Worm (Caenorhabditis elegans) whole organism, L1 larva: ENCODE data around the gene K08H10.6.

Experiments used
- C04F5.9 ChIP-seq: sonication (generic microtip); optimal IDR thresholded peaks from 2 replicates; lab custom pipeline; 2016; ENCODE audit warnings: missing genetic modification characterization, missing compliant biosample characterization
- C16A3.4 ChIP-seq: fragments of 150-350 bp; optimal IDR thresholded peaks from 2 replicates; lab custom pipeline; 2014; ENCODE audit warnings: missing biosample characterization, missing genetic modification characterization
- F16B12.6 ChIP-seq: fragments of 150-350 bp; optimal IDR thresholded peaks from 2 replicates; lab custom pipeline; 2014; ENCODE audit warnings: missing biosample characterization, missing genetic modification characterization
- aha-1 ChIP-seq: fragments of 150-350 bp; optimal IDR thresholded peaks from 2 replicates; lab custom pipeline; 2014; ENCODE audit warnings: missing biosample characterization, missing genetic modification characterization
- alr-1 ChIP-seq: fragments of 200-800 bp; sonication (Bioruptor generic); optimal IDR thresholded peaks from 2 replicates; lab custom pipeline; 2018; ENCODE audit warnings: borderline replicate concordance, mild to moderate bottlenecking, missing genetic modification characterization, missing compliant biosample characterization
- ama-1 ChIP-seq: fragments of 150-350 bp; optimal IDR thresholded peaks from 2 replicates; lab custom pipeline; 2014
- blmp-1 ChIP-seq: fragments of 150-350 bp; optimal IDR thresholded peaks from 2 replicates; lab custom pipeline; 2014; ENCODE audit warnings: missing biosample characterization, missing genetic modification characterization
- ceh-8 ChIP-seq: fragments of 200-800 bp; sonication (Bioruptor generic); optimal IDR thresholded peaks from 2 replicates; lab custom pipeline; 2018; ENCODE audit warnings: mild to moderate bottlenecking, missing genetic modification characterization, moderate library complexity, missing compliant biosample characterization
- ceh-88 ChIP-seq: fragments of 200-800 bp; sonication (Bioruptor generic); IDR thresholded peaks from 2 replicates; pipeline ENCODE4 v1.3.6; 2022; ENCODE audit warnings: missing genetic modification characterization, missing compliant biosample characterization
- ceh-90 ChIP-seq: sonication (generic microtip); optimal IDR thresholded peaks from 2 replicates; lab custom pipeline; 2016; ENCODE audit warnings: missing genetic modification characterization, missing compliant biosample characterization
- efl-1 ChIP-seq, 4 experiments: fragments of 150-350 bp; optimal IDR thresholded peaks in 3 of 4; peaks in 1 of 4; 1 replicate in 1 of 4; 2 replicates in 3 of 4; lab custom pipeline; 2014; ENCODE audit warnings: missing biosample characterization in 2 of 4, missing genetic modification characterization in 2 of 4, missing genetic modification reagents in 2 of 4
- efl-3 ChIP-seq: fragments of 200-800 bp; sonication (Bioruptor generic); optimal IDR thresholded peaks from 2 replicates; lab custom pipeline; 2018; ENCODE audit warnings: mild to moderate bottlenecking, missing genetic modification characterization, missing compliant biosample characterization
- egl-13 ChIP-seq: sonication (generic microtip); optimal IDR thresholded peaks from 2 replicates; lab custom pipeline; 2016; ENCODE audit warnings: missing genotype, missing genetic modification reagents, missing genetic modification characterization, missing compliant biosample characterization
- egl-27 ChIP-seq, 2 experiments: fragments of 150-350 bp in 1 of 2; sonication (generic microtip); optimal IDR thresholded peaks; 3 replicates each; lab custom pipeline; 2017 to 2018; ENCODE audit warnings: missing biosample characterization in 2 of 2, missing genetic modification characterization in 2 of 2, missing genetic modification reagents in 2 of 2
- elt-2 ChIP-seq: sonication (generic microtip); optimal IDR thresholded peaks from 2 replicates; lab custom pipeline; 2016; ENCODE audit warnings: missing genetic modification characterization, mild to moderate bottlenecking, inconsistent platforms, missing compliant biosample characterization, missing genetic modification reagents
- ets-5 ChIP-seq: fragments of 200-800 bp; sonication (Bioruptor generic); IDR thresholded peaks from 2 replicates; pipeline ENCODE4 v1.3.6; 2022; ENCODE audit warnings: missing genetic modification characterization, missing compliant biosample characterization
- fkh-10 ChIP-seq: sonication (generic microtip); optimal IDR thresholded peaks from 2 replicates; lab custom pipeline; 2017; ENCODE audit warnings: missing biosample characterization, missing genetic modification reagents, missing genetic modification characterization
- fkh-4 ChIP-seq: sonication (generic microtip); optimal IDR thresholded peaks from 2 replicates; lab custom pipeline; 2016; ENCODE audit warnings: missing compliant biosample characterization, missing genetic modification characterization, borderline replicate concordance
- fkh-8 ChIP-seq: sonication (generic microtip); optimal IDR thresholded peaks from 2 replicates; lab custom pipeline; 2016; ENCODE audit warnings: mild to moderate bottlenecking, missing genetic modification characterization, missing compliant biosample characterization
- hlh-4 ChIP-seq: sonication (generic microtip); optimal IDR thresholded peaks from 2 replicates; lab custom pipeline; 2016; ENCODE audit warnings: mild to moderate bottlenecking, missing genetic modification characterization, missing compliant biosample characterization
- lin-14 ChIP-seq: fragments of 200-800 bp; sonication (Bioruptor generic); optimal IDR thresholded peaks from 2 replicates; lab custom pipeline; 2018; ENCODE audit warnings: mild to moderate bottlenecking, missing genetic modification characterization, moderate library complexity, missing compliant biosample characterization
- lin-15B ChIP-seq: fragments of 150-350 bp; sonication (generic microtip); optimal IDR thresholded peaks from 3 replicates; lab custom pipeline; 2014; ENCODE audit warnings: missing biosample characterization, missing genetic modification characterization
- lin-35 ChIP-seq, 2 experiments: fragments of 150-350 bp; optimal IDR thresholded peaks; 2 replicates each; lab custom pipeline; 2014; ENCODE audit warnings: missing biosample characterization in 2 of 2, missing genetic modification characterization in 2 of 2, missing genetic modification reagents in 2 of 2
- lin-39 ChIP-seq: fragments of 150-350 bp; optimal IDR thresholded peaks from 2 replicates; lab custom pipeline; 2014; ENCODE audit warnings: missing biosample characterization, missing genetic modification reagents, missing genetic modification characterization
- lsy-2 ChIP-seq, 2 experiments: fragments of 150-350 bp; optimal IDR thresholded peaks; 2 replicates each; lab custom pipeline; 2014; ENCODE audit warnings: missing biosample characterization in 2 of 2, missing genetic modification characterization in 2 of 2
- mab-9 ChIP-seq: fragments of 200-800 bp; sonication (Bioruptor generic); IDR thresholded peaks from 2 replicates; pipeline ENCODE4 v1.3.6; 2022; ENCODE audit warnings: missing genetic modification reagents, missing genetic modification characterization, missing compliant biosample characterization
- mdl-1 ChIP-seq, 2 experiments: fragments of 150-350 bp; optimal IDR thresholded peaks; 2 replicates each; lab custom pipeline; 2014 to 2017; ENCODE audit warnings: missing biosample characterization in 2 of 2, missing genetic modification characterization in 2 of 2, inconsistent platforms in 1 of 2
- mep-1 ChIP-seq: fragments of 150-350 bp; optimal IDR thresholded peaks from 2 replicates; lab custom pipeline; 2014; ENCODE audit warnings: missing biosample characterization, missing genetic modification characterization
- nhr-11 ChIP-seq: fragments of 150-350 bp; optimal IDR thresholded peaks from 2 replicates; lab custom pipeline; 2014; ENCODE audit warnings: missing biosample characterization, missing genetic modification characterization
- nhr-12 ChIP-seq: sonication (generic microtip); optimal IDR thresholded peaks from 2 replicates; lab custom pipeline; 2017; ENCODE audit warnings: missing biosample characterization, missing genetic modification characterization
- nhr-28 ChIP-seq: fragments of 150-350 bp; optimal IDR thresholded peaks from 2 replicates; lab custom pipeline; 2014; ENCODE audit warnings: missing biosample characterization, missing genetic modification characterization
- nhr-47 ChIP-seq: sonication (generic microtip); optimal IDR thresholded peaks from 2 replicates; lab custom pipeline; 2016; ENCODE audit warnings: mild to moderate bottlenecking, missing genetic modification characterization, moderate library complexity, missing compliant biosample characterization
- nhr-76 ChIP-seq: sonication (generic microtip); optimal IDR thresholded peaks from 2 replicates; lab custom pipeline; 2017; ENCODE audit warnings: missing biosample characterization, missing genetic modification characterization
- nhr-77 ChIP-seq: fragments of 150-350 bp; optimal IDR thresholded peaks from 2 replicates; lab custom pipeline; 2014; ENCODE audit warnings: missing biosample characterization, missing genetic modification characterization
- nhr-85 ChIP-seq: sonication (generic microtip); peaks from one replicate; lab custom pipeline; 2016; ENCODE audit warnings: missing genetic modification characterization, inconsistent platforms, missing compliant biosample characterization
- pax-3 ChIP-seq: fragments of 200-800 bp; sonication (Bioruptor generic); optimal IDR thresholded peaks from 2 replicates; lab custom pipeline; 2018; ENCODE audit warnings: mild to moderate bottlenecking, missing genetic modification characterization, moderate library complexity, missing compliant biosample characterization
- pqm-1 ChIP-seq: sonication (generic microtip); optimal IDR thresholded peaks from 3 replicates; lab custom pipeline; 2017; ENCODE audit warnings: missing biosample characterization, missing genetic modification characterization
- snpc-4 ChIP-seq: fragments of 150-350 bp; optimal IDR thresholded peaks from 2 replicates; lab custom pipeline; 2014; ENCODE audit warnings: missing biosample characterization, missing genetic modification characterization
- snu-23 ChIP-seq: sonication (generic microtip); optimal IDR thresholded peaks from 2 replicates; lab custom pipeline; 2016; ENCODE audit warnings: missing genetic modification characterization, missing compliant biosample characterization
- sox-4 ChIP-seq: sonication (generic microtip); optimal IDR thresholded peaks from 2 replicates; lab custom pipeline; 2016; ENCODE audit warnings: missing genetic modification characterization, missing compliant biosample characterization
- sptf-1 ChIP-seq: fragments of 150-350 bp; optimal IDR thresholded peaks from 2 replicates; lab custom pipeline; 2014; ENCODE audit warnings: missing biosample characterization, missing genetic modification characterization
- swsn-7 ChIP-seq: sonication (generic microtip); optimal IDR thresholded peaks from 2 replicates; lab custom pipeline; 2016; ENCODE audit warnings: missing genetic modification characterization, missing compliant biosample characterization
- tbx-2 ChIP-seq: sonication (generic microtip); optimal IDR thresholded peaks from 2 replicates; lab custom pipeline; 2016; ENCODE audit warnings: missing genetic modification characterization, missing compliant biosample characterization
- tlp-1 ChIP-seq: fragments of 150-350 bp; optimal IDR thresholded peaks from 2 replicates; lab custom pipeline; 2014; ENCODE audit warnings: missing biosample characterization, missing genetic modification characterization
- unc-30 ChIP-seq: sonication (generic microtip); optimal IDR thresholded peaks from 2 replicates; lab custom pipeline; 2017; ENCODE audit warnings: missing biosample characterization, missing genetic modification characterization
- unc-86 ChIP-seq: sonication (generic microtip); optimal IDR thresholded peaks from 2 replicates; lab custom pipeline; 2016; ENCODE audit warnings: missing genetic modification characterization, missing compliant biosample characterization
- unc-98 ChIP-seq: fragments of 200-800 bp; sonication (Bioruptor generic); IDR thresholded peaks from 2 replicates; pipeline ENCODE4 v1.3.6; 2022; ENCODE audit warnings: missing genetic modification characterization, missing compliant biosample characterization
- vab-15 ChIP-seq: sonication (generic microtip); optimal IDR thresholded peaks from 2 replicates; lab custom pipeline; 2017; ENCODE audit warnings: missing genotype, mild to moderate bottlenecking, missing genetic modification characterization, missing compliant biosample characterization
- xbp-1 ChIP-seq: sonication (generic microtip); optimal IDR thresholded peaks from 2 replicates; lab custom pipeline; 2016; ENCODE audit warnings: missing genetic modification characterization, missing compliant biosample characterization
- zag-1 ChIP-seq: fragments of 150-350 bp; optimal IDR thresholded peaks from 2 replicates; lab custom pipeline; 2014; ENCODE audit warnings: missing biosample characterization, missing genetic modification characterization
- ztf-11 ChIP-seq, 2 experiments: sonication (generic microtip); optimal IDR thresholded peaks; 2 replicates each; lab custom pipeline; 2016 to 2017; ENCODE audit warnings: missing genetic modification characterization in 2 of 2, missing biosample characterization in 1 of 2, missing compliant biosample characterization in 1 of 2

K08H10.6 gene

ce11 chrV:10043234-10043796, 47.6 kb upstream of the K08H10.6 start, which contains the start of gene T06E8.8 (continued):
- TF ChIP-seq ceh-90 (no peak), ama-1 (peak; percentile 58), pqm-1 (tag; lab: Kevin White, UChicago) (no peak), nhr-12 (tag; lab: Kevin White, UChicago) (no peak), fkh-10 (GFP tag; lab: Kevin White, UChicago) (no peak), lin-15B (tag; lab: Kevin White, UChicago) (no peak), ceh-88 (GFP tag; lab: Robert Waterston, UW) (no peak)

DNA sequence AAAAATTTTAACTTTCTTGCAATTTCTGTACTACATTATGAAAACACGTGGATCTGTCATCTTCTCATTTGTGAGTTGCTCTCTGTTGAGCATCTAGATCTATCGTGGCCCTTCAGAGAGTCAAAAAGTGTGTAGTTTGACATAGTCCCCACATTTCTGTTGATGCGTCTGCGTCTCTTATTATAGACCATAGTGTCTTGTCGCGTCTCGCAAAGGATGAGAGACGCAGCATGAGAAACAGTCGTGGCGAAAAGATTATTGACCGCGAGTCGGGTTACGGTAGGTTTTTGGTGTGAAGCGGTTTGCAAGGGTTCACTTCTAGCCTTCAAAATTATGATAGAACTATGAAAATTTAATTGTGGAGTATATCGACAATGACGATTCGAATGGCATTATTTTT, 46.6 kb upstream of the K08H10.6 start:
- TF ChIP-seq fkh-8 (tag; lab: Kevin White, UChicago) (peak; percentile 5), nhr-47 (tag; lab: Kevin White, UChicago) (peak; percentile 80), lin-14 (GFP tag; lab: Kevin White, UChicago) (peak; percentile 89), swsn-7 (tag; lab: Kevin White, UChicago) (peak; percentile 81), snu-23 (peak; percentile 81), nhr-76 (tag; lab: Kevin White, UChicago) (no peak), alr-1 (tag; lab: Kevin White, UChicago) (no peak), nhr-85 (tag; lab: Kevin White, UChicago) (peak; percentile 87), lin-39 (tag; lab: Kevin White, UChicago) (peak; percentile 25), nhr-77 (peak; percentile 61), ztf-11 (tag; optimal IDR thresholded peaks at IDR 0.05; lab: Kevin White, UChicago) (no peak), ceh-88 (GFP tag; lab: Robert Waterston, UW) (no peak), elt-2 (peak; percentile 17), snpc-4 (tag; lab: Kevin White, UChicago) (peak; percentile 11), lsy-2 (tag; optimal IDR thresholded peaks at IDR 0.05; lab: Kevin White, UChicago) (peak; percentile 95 to 98), C04F5.9 (tag; lab: Kevin White, UChicago) (no peak), egl-13 (tag; lab: Kevin White, UChicago) (peak; percentile 45), fkh-4 (no peak), aha-1 (no peak), efl-3 (no peak), mab-9 (GFP tag; lab: Robert Waterston, UW) (no peak), lin-15B (tag; lab: Kevin White, UChicago) (no peak), hlh-4 (tag; lab: Kevin White, UChicago) (no peak), egl-27 (tag; optimal IDR thresholded peaks at IDR 0.05; lab: Kevin White, UChicago) (peak in 1 of 2 experiments; percentile 24), tlp-1 (tag; lab: Kevin White, UChicago) (no peak), nhr-28 (tag; lab: Kevin White, UChicago) (no peak), mep-1 (tag; lab: Kevin White, UChicago) (peak; percentile 58), F16B12.6 (tag; lab: Kevin White, UChicago) (no peak), fkh-10 (GFP tag; lab: Kevin White, UChicago) (peak; percentile 31), sox-4 (tag; lab: Kevin White, UChicago) (no peak), mdl-1 (tag; optimal IDR thresholded peaks at IDR 0.05; lab: Kevin White, UChicago) (peak in 1 of 2 experiments; percentile 68), unc-86 (tag; lab: Kevin White, UChicago) (peak; percentile 68), ceh-8 (GFP tag; lab: Kevin White, UChicago) (no peak), nhr-12 (tag; lab: Kevin White, UChicago) (no peak), lin-35 (GFP tag; optimal IDR thresholded peaks at IDR 0.05; lab: Kevin White, UChicago) (peak; percentile 58 to 73), vab-15 (no peak), xbp-1 (tag; lab: Kevin White, UChicago) (peak; percentile 69), ama-1 (peak; percentile 12), sptf-1 (tag; lab: Kevin White, UChicago) (no peak), nhr-11 (peak; percentile 11), zag-1 (tag; lab: Kevin White, UChicago) (no peak), unc-98 (GFP tag; lab: Robert Waterston, UW) (no peak), C16A3.4 (peak; percentile 43), unc-30 (tag; lab: Kevin White, UChicago) (no peak), ets-5 (GFP tag; lab: Robert Waterston, UW) (no peak), efl-1 (optimal IDR thresholded peaks at IDR 0.05; lab: Kevin White, UChicago) (peak; percentile 71 to 85), efl-1 (GFP tag; optimal IDR thresholded peaks at IDR 0.05 in 1 of 2; lab: Kevin White, UChicago) (peak; percentile 21 to 92), pax-3 (tag; lab: Kevin White, UChicago) (no peak), tbx-2 (tag; lab: Kevin White, UChicago) (peak; percentile 84), blmp-1 (tag; lab: Kevin White, UChicago) (peak; percentile 72)
